Fruit fly (Drosophila melanogaster) whole organism, embryonic: ENCODE results near the gene pix.

Experiments
- B-H1 ChIP-seq: fragments of 200-800 bp; sonication (Bioruptor generic); IDR thresholded peaks from 3 replicates; pipeline ENCODE4 v1.3.6; 2022; ENCODE audit warnings: missing biosample characterization, missing genetic modification characterization
- B-H2 ChIP-seq: fragments of 200-800 bp; sonication (Bioruptor generic); optimal IDR thresholded peaks from 2 replicates; lab custom pipeline; 2018; ENCODE audit warnings: missing biosample characterization, mild to moderate bottlenecking, missing genetic modification characterization
- Bdp1 ChIP-seq: fragments of 200-800 bp; sonication (Bioruptor generic); optimal IDR thresholded peaks from 3 replicates; lab custom pipeline; 2016; ENCODE audit warnings: missing biosample characterization, missing genetic modification characterization
- C15 ChIP-seq: fragments of 200-800 bp; sonication (Bioruptor generic); IDR thresholded peaks from 3 replicates; pipeline ENCODE4 v1.3.6; 2022; ENCODE audit warnings: missing biosample characterization, missing genetic modification characterization
- CG10462 ChIP-seq: fragments of 200-800 bp; sonication (Bioruptor generic); optimal IDR thresholded peaks from 2 replicates; lab custom pipeline; 2016; ENCODE audit warnings: missing biosample characterization, missing genetic modification characterization
- CG12155 ChIP-seq: fragments of 200-800 bp; sonication (Bioruptor generic); optimal IDR thresholded peaks from 3 replicates; lab custom pipeline; 2016; ENCODE audit warnings: missing biosample characterization, missing genetic modification characterization
- CG12299 ChIP-seq: fragments of 200-800 bp; sonication (Bioruptor generic); optimal IDR thresholded peaks from 2 replicates; lab custom pipeline; 2018; ENCODE audit warnings: missing biosample characterization, mild to moderate bottlenecking, missing genetic modification characterization
- CG13894 ChIP-seq: fragments of 200-800 bp; sonication (Bioruptor generic); optimal IDR thresholded peaks from 3 replicates; lab custom pipeline; 2018; ENCODE audit warnings: missing biosample characterization, mild to moderate bottlenecking, missing genetic modification characterization, moderate library complexity
- CG17186 ChIP-seq: fragments of 200-800 bp; sonication (Bioruptor generic); optimal IDR thresholded peaks from 3 replicates; lab custom pipeline; 2017; ENCODE audit warnings: missing biosample characterization, missing genetic modification reagents, missing genetic modification characterization
- CG32532 ChIP-seq: fragments of 200-800 bp; sonication (Bioruptor generic); IDR thresholded peaks from 2 replicates; pipeline ENCODE4 v1.3.6; 2022; ENCODE audit warnings: missing biosample characterization, missing genetic modification characterization
- CG33213 ChIP-seq: fragments of 200-800 bp; sonication (Bioruptor generic); optimal IDR thresholded peaks from 3 replicates; lab custom pipeline; 2016; ENCODE audit warnings: missing biosample characterization, missing genetic modification characterization
- CG3407 ChIP-seq: fragments of 200-800 bp; sonication (Bioruptor generic); optimal IDR thresholded peaks from 2 replicates; lab custom pipeline; 2018; ENCODE audit warnings: missing biosample characterization, mild to moderate bottlenecking, missing genetic modification characterization
- CG3838 ChIP-seq: fragments of 200-800 bp; sonication (Bioruptor generic); optimal IDR thresholded peaks from 3 replicates; lab custom pipeline; 2016; ENCODE audit warnings: missing biosample characterization, missing genetic modification characterization
- CG4707 ChIP-seq: fragments of 200-800 bp; sonication (Bioruptor generic); optimal IDR thresholded peaks from 2 replicates; lab custom pipeline; 2018; ENCODE audit warnings: missing biosample characterization, mild to moderate bottlenecking, missing genetic modification characterization, moderate library complexity
- CG4820 ChIP-seq: fragments of 200-800 bp; sonication (Bioruptor generic); optimal IDR thresholded peaks from 3 replicates; lab custom pipeline; 2016; ENCODE audit warnings: missing biosample characterization, missing genetic modification characterization
- CG6254 ChIP-seq: fragments of 200-800 bp; sonication (Bioruptor generic); optimal IDR thresholded peaks from 3 replicates; lab custom pipeline; 2017; ENCODE audit warnings: mild to moderate bottlenecking, missing biosample characterization, missing genetic modification reagents, missing genetic modification characterization
- CG6654 ChIP-seq: fragments of 200-800 bp; sonication (Bioruptor generic); optimal IDR thresholded peaks from 2 replicates; lab custom pipeline; 2017; ENCODE audit warnings: missing biosample characterization, mild to moderate bottlenecking, missing genetic modification characterization
- CG6765 ChIP-seq: fragments of 200-800 bp; sonication (Bioruptor generic); optimal IDR thresholded peaks from 3 replicates; lab custom pipeline; 2017; ENCODE audit warnings: missing biosample characterization, mild to moderate bottlenecking, missing genetic modification characterization
- CG7556 ChIP-seq: fragments of 200-800 bp; sonication (Bioruptor generic); optimal IDR thresholded peaks from 2 replicates; lab custom pipeline; 2017; ENCODE audit warnings: missing biosample characterization, mild to moderate bottlenecking, missing genetic modification characterization
- CG8944 ChIP-seq: fragments of 200-800 bp; sonication (Bioruptor generic); optimal IDR thresholded peaks from 3 replicates; lab custom pipeline; 2016; ENCODE audit warnings: missing biosample characterization, missing genetic modification characterization
- CG9215 ChIP-seq: fragments of 200-800 bp; sonication (Bioruptor generic); IDR thresholded peaks from 2 replicates; pipeline ENCODE4 v1.3.6; 2022; ENCODE audit warnings: missing biosample characterization, missing genetic modification characterization
- CG9437 ChIP-seq: fragments of 200-800 bp; sonication (Bioruptor generic); optimal IDR thresholded peaks from 2 replicates; lab custom pipeline; 2018; ENCODE audit warnings: missing biosample characterization, mild to moderate bottlenecking, missing genetic modification characterization
- Dfd ChIP-seq, 2 experiments: fragments of >200 bp; optimal IDR thresholded peaks; 2 replicates each; lab custom pipeline; 2017; ENCODE audit warnings: missing biosample characterization in 2 of 2, missing genetic modification characterization in 2 of 2
- Fer3 ChIP-seq: fragments of 200-800 bp; sonication (Bioruptor generic); optimal IDR thresholded peaks from 2 replicates; lab custom pipeline; 2018; ENCODE audit warnings: missing biosample characterization, mild to moderate bottlenecking, missing genetic modification characterization, moderate library complexity
- GATAe ChIP-seq: fragments of 200-800 bp; sonication (Bioruptor generic); conservative IDR thresholded peaks from 2 replicates; pipeline ENCODE4 v1.3.6; 2022; ENCODE audit warnings: missing biosample characterization, missing genetic modification characterization
- Gug ChIP-seq: fragments of 200-800 bp; sonication (Bioruptor generic); IDR thresholded peaks from 4 replicates; pipeline ENCODE4 v1.3.6; 2022; ENCODE audit warnings: missing biosample characterization, missing genetic modification characterization
- Hr3 ChIP-seq: fragments of 200-800 bp; sonication (Bioruptor generic); optimal IDR thresholded peaks from 3 replicates; lab custom pipeline; 2016; ENCODE audit warnings: missing biosample characterization, missing genetic modification characterization
- Meics ChIP-seq: fragments of 200-800 bp; sonication (Bioruptor generic); optimal IDR thresholded peaks from 2 replicates; lab custom pipeline; 2017; ENCODE audit warnings: missing biosample characterization, mild to moderate bottlenecking, missing genetic modification characterization
- Sox100B ChIP-seq: fragments of 200-800 bp; sonication (Bioruptor generic); optimal IDR thresholded peaks from 3 replicates; lab custom pipeline; 2018; ENCODE audit warnings: missing biosample characterization, mild to moderate bottlenecking, missing genetic modification characterization
- Spps ChIP-seq: fragments of 200-800 bp; sonication (Bioruptor generic); optimal IDR thresholded peaks from 2 replicates; lab custom pipeline; 2018; ENCODE audit warnings: missing biosample characterization, mild to moderate bottlenecking, missing genetic modification characterization
- Xrp1 ChIP-seq: fragments of 200-800 bp; sonication (Bioruptor generic); IDR thresholded peaks from 2 replicates; pipeline ENCODE4 v1.3.6; 2022; ENCODE audit warnings: missing biosample characterization, missing genetic modification characterization
- al ChIP-seq: fragments of 200-800 bp; sonication (Bioruptor generic); IDR thresholded peaks from 2 replicates; pipeline ENCODE4 v1.3.6; 2022; ENCODE audit warnings: missing biosample characterization, missing genetic modification characterization
- ap ChIP-seq: fragments of 200-800 bp; sonication (Bioruptor generic); IDR thresholded peaks from 2 replicates; pipeline ENCODE4 v1.3.6; 2022; ENCODE audit warnings: missing biosample characterization, missing genetic modification characterization
- bab2 ChIP-seq: fragments of 200-800 bp; sonication (Bioruptor generic); optimal IDR thresholded peaks from 2 replicates; lab custom pipeline; 2016; ENCODE audit warnings: missing biosample characterization, missing genetic modification characterization
- bigmax ChIP-seq: fragments of 200-800 bp; sonication (Bioruptor generic); optimal IDR thresholded peaks from 2 replicates; lab custom pipeline; 2018; ENCODE audit warnings: missing biosample characterization, mild to moderate bottlenecking, missing genetic modification characterization
- dan ChIP-seq: fragments of 200-800 bp; sonication (Bioruptor generic); IDR thresholded peaks from 2 replicates; pipeline ENCODE4 v1.3.6; 2022; ENCODE audit warnings: missing biosample characterization, missing genetic modification characterization
- eyg ChIP-seq: fragments of 200-800 bp; sonication (Bioruptor generic); optimal IDR thresholded peaks from 3 replicates; lab custom pipeline; 2016; ENCODE audit warnings: missing biosample characterization, missing genetic modification characterization
- gro ChIP-seq: fragments of 200-800 bp; sonication (Bioruptor generic); optimal IDR thresholded peaks from 2 replicates; lab custom pipeline; 2016; ENCODE audit warnings: missing biosample characterization, missing genetic modification characterization
- h ChIP-seq: fragments of >200 bp; optimal IDR thresholded peaks from 2 replicates; lab custom pipeline; 2017
- ken ChIP-seq: fragments of 200-800 bp; sonication (Bioruptor generic); IDR thresholded peaks from 3 replicates; pipeline ENCODE4 v1.3.6; 2022; ENCODE audit warnings: missing biosample characterization, missing genetic modification characterization
- p53 ChIP-seq: fragments of 200-800 bp; sonication (Bioruptor generic); optimal IDR thresholded peaks from 2 replicates; lab custom pipeline; 2016; ENCODE audit warnings: missing biosample characterization, missing genetic modification characterization
- run ChIP-seq: fragments of 200-800 bp; sonication (Bioruptor generic); optimal IDR thresholded peaks from 3 replicates; lab custom pipeline; 2018; ENCODE audit warnings: missing biosample characterization, mild to moderate bottlenecking, missing genetic modification characterization
- scrt ChIP-seq: fragments of 200-800 bp; sonication (Bioruptor generic); optimal IDR thresholded peaks from 2 replicates; lab custom pipeline; 2018; ENCODE audit warnings: missing biosample characterization, mild to moderate bottlenecking, missing genetic modification characterization, moderate library complexity
- sd ChIP-seq: fragments of 200-800 bp; sonication (Bioruptor generic); optimal IDR thresholded peaks from 3 replicates; lab custom pipeline; 2018; ENCODE audit warnings: missing biosample characterization, mild to moderate bottlenecking, missing genetic modification characterization, moderate library complexity
- sens ChIP-seq: fragments of 200-800 bp; sonication (Bioruptor generic); peaks from one replicate; lab custom pipeline; 2016; ENCODE audit warnings: missing biosample characterization, missing genetic modification characterization
- seq ChIP-seq: fragments of 200-800 bp; sonication (Bioruptor generic); IDR thresholded peaks from 2 replicates; pipeline ENCODE4 v1.3.6; 2022; ENCODE audit warnings: missing biosample characterization, missing genetic modification characterization
- sim ChIP-seq: fragments of 200-800 bp; sonication (Bioruptor generic); IDR thresholded peaks from 2 replicates; pipeline ENCODE4 v1.3.6; 2022; ENCODE audit warnings: missing biosample characterization, missing genetic modification characterization
- toy ChIP-seq: fragments of 200-800 bp; sonication (Bioruptor generic); IDR thresholded peaks from 2 replicates; pipeline ENCODE4 v1.3.6; 2022; ENCODE audit warnings: missing biosample characterization, missing genetic modification characterization
- trh ChIP-seq: fragments of 200-800 bp; sonication (Bioruptor generic); optimal IDR thresholded peaks from 2 replicates; lab custom pipeline; 2016; ENCODE audit warnings: missing biosample characterization, missing genetic modification characterization
- tup ChIP-seq: fragments of 200-800 bp; sonication (Bioruptor generic); optimal IDR thresholded peaks from 2 replicates; lab custom pipeline; 2016; ENCODE audit warnings: missing biosample characterization, mild to moderate bottlenecking, missing genetic modification characterization, moderate library complexity
- twi ChIP-seq: fragments of 200-800 bp; optimal IDR thresholded peaks from 2 replicates; lab custom pipeline; 2019; ENCODE audit warnings: missing biosample characterization, mild to moderate bottlenecking, missing genetic modification characterization, moderate library complexity
- unpg ChIP-seq: fragments of 200-800 bp; sonication (Bioruptor generic); optimal IDR thresholded peaks from 3 replicates; lab custom pipeline; 2018; ENCODE audit warnings: missing biosample characterization, mild to moderate bottlenecking, missing genetic modification characterization, moderate library complexity
- vnd ChIP-seq: fragments of 200-800 bp; sonication (Bioruptor generic); IDR thresholded peaks from 3 replicates; pipeline ENCODE4 v1.3.6; 2022; ENCODE audit warnings: missing biosample characterization, missing genetic modification characterization; ENCODE audit not compliant: partially characterized antibody

Gene pix

DNA sequence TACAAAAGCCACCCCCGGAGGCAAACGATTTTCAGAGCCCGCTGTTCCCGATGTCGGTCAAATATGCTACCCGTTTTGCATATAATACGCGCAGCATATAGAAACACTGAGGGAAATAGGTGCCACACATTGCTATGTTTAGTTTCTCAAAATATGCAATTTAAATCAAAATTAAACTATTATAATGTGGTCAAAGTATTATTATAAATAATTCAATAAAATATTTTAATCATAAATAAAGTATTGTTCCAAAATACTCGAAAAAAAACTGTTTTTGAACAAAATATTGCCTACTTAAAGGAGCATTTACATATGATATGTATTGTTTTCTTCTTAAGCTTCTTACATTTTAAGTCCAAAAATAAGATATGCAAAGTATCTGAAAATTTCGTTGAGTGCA lies 23.6 kb downstream of the pix start (continued):
- no peak for TF ChIP-seq CG3838 (GFP tag; lab: Kevin White, UChicago)
- TF ChIP-seq CG4707 (GFP tag; lab: Kevin White, UChicago): no peak
- no peak for TF ChIP-seq bab2
- TF ChIP-seq Hr3: peak; percentile 60
- no peak for TF ChIP-seq seq (GFP tag; lab: Robert Waterston, UW)
- TF ChIP-seq al (GFP tag; lab: Robert Waterston, UW): no peak
- no peak for TF ChIP-seq Dfd (GFP tag; optimal IDR thresholded peaks at IDR 0.05; lab: Kevin White, UChicago)
- no peak for TF ChIP-seq bigmax (GFP tag; lab: Kevin White, UChicago)
- peak; percentile 2 for TF ChIP-seq CG4820 (GFP tag; lab: Kevin White, UChicago)
- TF ChIP-seq twi: no peak
- peak; percentile 72 for TF ChIP-seq Sox100B (GFP tag; lab: Kevin White, UChicago)
- TF ChIP-seq sd: peak; percentile 2
- no peak for TF ChIP-seq C15
- TF ChIP-seq GATAe (GFP tag; lab: Robert Waterston, UW): no peak
- no peak for TF ChIP-seq CG32532
- TF ChIP-seq unpg (GFP tag; lab: Kevin White, UChicago): peak; percentile 51
- no peak for TF ChIP-seq sim (GFP tag; lab: Robert Waterston, UW)
- no peak for TF ChIP-seq CG3407 (GFP tag; lab: Kevin White, UChicago)
- TF ChIP-seq scrt (GFP tag; lab: Kevin White, UChicago): peak; percentile 28
- TF ChIP-seq gro (GFP tag; lab: Kevin White, UChicago): no peak
- no peak for TF ChIP-seq vnd (GFP tag; lab: Robert Waterston, UW)
- peak; percentile 62 for TF ChIP-seq CG9437 (GFP tag; lab: Kevin White, UChicago)
- 0 out of 2 replicates have a peak, but pooled peaks have one; percentile 18 for TF ChIP-seq Xrp1 (GFP tag; lab: Robert Waterston, UW)
- peak; percentile 64 for TF ChIP-seq Meics (GFP tag; lab: Kevin White, UChicago)
- TF ChIP-seq CG7556 (GFP tag; lab: Kevin White, UChicago): peak; percentile 74
- no peak for TF ChIP-seq CG6654 (GFP tag; lab: Kevin White, UChicago)
- no peak for TF ChIP-seq ap (GFP tag; lab: Robert Waterston, UW)
- no peak for TF ChIP-seq tup (GFP tag; lab: Kevin White, UChicago)
- peak; percentile 25 for TF ChIP-seq CG10462 (GFP tag; lab: Kevin White, UChicago)
- peak; percentile 29 for TF ChIP-seq CG6254 (GFP tag; lab: Kevin White, UChicago)
- no peak for TF ChIP-seq ken (GFP tag; lab: Robert Waterston, UW)
- TF ChIP-seq Spps: no peak
- TF ChIP-seq B-H2 (GFP tag; lab: Kevin White, UChicago): no peak
- peak; percentile 35 for TF ChIP-seq CG12299 (tag; lab: Kevin White, UChicago)
- no peak for TF ChIP-seq CG12155 (GFP tag; lab: Kevin White, UChicago)
- no peak for TF ChIP-seq eyg (GFP tag; lab: Kevin White, UChicago)
- peak; percentile 6 for TF ChIP-seq CG6765 (GFP tag; lab: Kevin White, UChicago)
- peak; percentile 57 for TF ChIP-seq CG13894 (tag; lab: Kevin White, UChicago)
- 0 out of 2 replicates have a peak, but pooled peaks have one; percentile 8 for TF ChIP-seq CG9215 (GFP tag; lab: Robert Waterston, UW)
- no peak for TF ChIP-seq CG8944 (GFP tag; lab: Kevin White, UChicago)
- TF ChIP-seq CG33213: no peak
- TF ChIP-seq toy (GFP tag; lab: Robert Waterston, UW): no peak
- peak; percentile 5 for TF ChIP-seq run (tag; lab: Kevin White, UChicago)
- TF ChIP-seq trh (GFP tag; lab: Kevin White, UChicago): no peak
- TF ChIP-seq h (lab: Kevin White, UChicago): no peak
- TF ChIP-seq dan: no peak
- TF ChIP-seq CG17186 (GFP tag; lab: Kevin White, UChicago): no peak
- TF ChIP-seq B-H1: no peak
- no peak for TF ChIP-seq p53 (GFP tag; lab: Kevin White, UChicago)
- no peak for TF ChIP-seq Bdp1 (GFP tag; lab: Kevin White, UChicago)
- TF ChIP-seq Gug: no peak
- peak; percentile 25 for TF ChIP-seq sens (GFP tag; lab: Kevin White, UChicago)
- peak; percentile 55 for TF ChIP-seq Fer3
